Worm (Caenorhabditis elegans): ENCODE measurements around the gene srh-74.

srh-74 gene

DNA sequence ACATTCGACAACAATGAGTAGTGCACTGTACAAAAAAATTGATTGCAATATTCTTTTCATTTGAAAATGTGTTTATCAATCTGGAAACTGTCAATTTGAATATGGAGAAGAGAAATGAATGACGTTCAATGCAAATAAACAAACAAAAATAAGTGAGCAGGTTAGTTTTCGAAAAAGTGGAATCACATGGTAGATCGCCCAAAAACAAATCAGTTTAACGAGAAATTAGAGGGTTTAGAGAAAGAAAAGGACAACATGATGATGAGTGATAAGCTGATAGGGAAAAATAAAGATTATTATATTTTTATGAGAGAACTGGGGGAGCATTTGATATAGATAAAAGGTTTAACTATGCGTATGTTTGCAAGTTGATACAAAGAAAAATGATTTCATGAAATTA, 20.7 kb upstream of the srh-74 start, which contains the start of gene T04C12.8 (continued):
- TF ChIP-seq unc-130 (GFP tag; optimal IDR thresholded peaks at IDR 0.05) (no peak), hmg-1.2 (GFP tag; IDR thresholded peaks at IDR 0.05) (no peak), T07F8.4 (tag; optimal IDR thresholded peaks at IDR 0.05) (no peak)

DNA sequence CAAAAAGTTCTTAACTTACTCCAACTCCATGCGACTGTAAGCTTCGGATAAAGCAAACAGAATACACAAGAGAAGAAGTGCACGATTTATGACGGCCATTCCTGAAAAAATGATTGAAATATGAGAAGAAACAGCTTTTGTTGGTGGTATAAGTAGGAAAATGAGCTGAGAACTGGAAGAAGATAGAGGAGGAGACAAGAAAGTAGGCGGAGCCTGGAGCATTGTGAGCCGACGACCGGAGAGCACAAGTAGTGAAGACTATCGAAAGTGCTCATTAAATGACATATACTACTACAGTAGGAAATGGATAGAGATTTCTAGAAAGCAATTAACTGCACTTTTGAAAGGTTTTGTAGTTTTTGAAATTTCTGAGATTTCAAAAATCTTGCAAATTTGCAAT, 16.9 kb upstream of the srh-74 start, which contains the start of gene nlp-80:
Gene nlp-80 (minus strand): TSS at position 101 of the 400 bp plus-strand sequence.
- TF ChIP-seq nhr-90 (tag; optimal IDR thresholded peaks at IDR 0.05) (no peak), akir-1 (GFP tag; optimal IDR thresholded peaks at IDR 0.05) (no peak), ztf-3 (GFP tag; optimal IDR thresholded peaks at IDR 0.05) (no peak), atf-7 (tag; optimal IDR thresholded peaks at IDR 0.05) (no peak), ccch-3 (GFP tag; optimal IDR thresholded peaks at IDR 0.05) (no peak), B0336.3 (GFP tag; IDR thresholded peaks at IDR 0.05) (no peak), rec-8 (tag; optimal IDR thresholded peaks at IDR 0.05) (no peak), T26A5.8 (tag; optimal IDR thresholded peaks at IDR 0.05) (no peak)

DNA sequence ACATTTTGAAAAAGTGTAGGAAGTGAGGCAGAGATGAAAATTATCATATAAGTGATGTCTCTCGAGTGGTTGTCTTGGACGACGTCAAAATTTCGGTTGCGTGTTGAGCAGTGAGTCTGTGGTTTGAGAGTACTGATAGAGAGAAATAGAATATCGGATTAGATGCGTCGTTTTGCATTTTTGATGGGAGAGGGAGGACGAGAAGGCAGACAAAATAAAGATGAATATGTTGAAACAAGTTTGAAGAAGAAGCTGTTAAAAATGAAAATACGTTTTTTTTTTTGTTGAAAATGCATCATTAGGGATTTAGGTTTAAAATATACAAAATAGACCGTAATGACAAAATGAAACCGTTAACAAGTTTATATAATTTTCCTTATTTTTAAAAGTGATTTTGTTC, 14.5 kb upstream of the srh-74 start, which contains the start of gene T04C12.9:
Gene T04C12.9 (minus strand): TSS at position 101 of the 400 bp plus-strand sequence.
- TF ChIP-seq cebp-2 (GFP tag; IDR thresholded peaks at IDR 0.05), result no peak
- TF ChIP-seq efl-1 (GFP tag; optimal IDR thresholded peaks at IDR 0.05), result no peak
- TF ChIP-seq chd-7 (tag; optimal IDR thresholded peaks at IDR 0.05), result no peak
- no peak for TF ChIP-seq T07F8.4 (tag; optimal IDR thresholded peaks at IDR 0.05)
- TF ChIP-seq lin-35 (GFP tag; optimal IDR thresholded peaks at IDR 0.05), result no peak
- no peak for TF ChIP-seq F33H1.4 (GFP tag; IDR thresholded peaks at IDR 0.05)

DNA sequence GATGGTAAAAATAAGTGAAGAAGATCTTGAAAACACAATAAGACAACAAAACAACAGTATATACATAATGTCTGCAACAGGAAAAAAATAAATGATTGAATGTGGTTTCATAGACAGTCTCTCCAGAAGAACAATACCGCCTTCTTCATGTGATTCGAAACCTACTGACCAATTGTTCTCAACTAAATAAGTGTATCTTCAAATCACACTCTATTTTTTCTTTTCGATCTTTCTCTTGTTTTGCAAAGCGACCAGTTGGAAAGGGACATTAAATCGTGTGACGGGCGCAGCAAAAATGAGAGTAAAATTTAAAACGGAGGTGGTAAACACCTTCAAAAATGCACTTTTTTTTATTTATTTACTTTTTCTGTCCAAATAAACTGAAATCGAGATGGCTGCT, 13.3 kb upstream of the srh-74 start:
- TF ChIP-seq nfya-1 (tag; optimal IDR thresholded peaks at IDR 0.05; ENCODE audit: borderline replicate concordance, insufficient read depth) (no peak), pbrm-1 (GFP tag; IDR thresholded peaks at IDR 0.05) (no peak), ama-1 (optimal IDR thresholded peaks at IDR 0.05) (no peak), ama-1 (GFP tag; optimal IDR thresholded peaks at IDR 0.05) (no peak), zim-3 (tag; optimal IDR thresholded peaks at IDR 0.05) (no peak), hsf-1 (GFP tag; IDR thresholded peaks at IDR 0.05) (no peak), repo-1 (tag; optimal IDR thresholded peaks at IDR 0.05) (no peak), F10E7.11 (tag; optimal IDR thresholded peaks at IDR 0.05) (no peak), Y67H2A.10 (GFP tag; conservative IDR thresholded peaks at IDR 0.05) (no peak), tbp1 (GFP tag; optimal IDR thresholded peaks at IDR 0.05) (no peak), T26A5.8 (tag; optimal IDR thresholded peaks at IDR 0.05) (no peak), madf-8 (GFP tag; conservative IDR thresholded peaks at IDR 0.05) (no peak), ceh-58 (GFP tag; IDR thresholded peaks at IDR 0.05) (no peak), hmg-20 (GFP tag; IDR thresholded peaks at IDR 0.05) (no peak), snpc-1.3 (tag; optimal IDR thresholded peaks at IDR 0.05; ENCODE audit: insufficient read depth) (no peak), ceh-91 (GFP tag; IDR thresholded peaks at IDR 0.05) (no peak), let-526 (GFP tag; IDR thresholded peaks at IDR 0.05) (no peak), F49E8.2 (tag; optimal IDR thresholded peaks at IDR 0.05; ENCODE audit: insufficient read depth) (no peak), nhr-27 (tag; optimal IDR thresholded peaks at IDR 0.05) (no peak), ztf-3 (GFP tag; optimal IDR thresholded peaks at IDR 0.05) (no peak), attf-6 (GFP tag; IDR thresholded peaks at IDR 0.05) (no peak)
